Fruit fly (Drosophila melanogaster) whole organism, larva: ENCODE results near the gene CG10514.
A peak's percentile ranks its signal among the peaks of the same experiment; 100 is the strongest.

ENCODE experiments used
- noc ChIP-seq: fragments of 200-800 bp; sonication (Bioruptor generic); optimal IDR thresholded peaks from 3 replicates; lab custom pipeline; 2019; ENCODE audit warnings: missing biosample characterization, mild to moderate bottlenecking, missing genetic modification characterization, moderate library complexity

CG10514 gene

dm6 chr3R:25302239-25302638, 22.6 kb upstream of the CG10514 start, which contains the start of gene CG31370:
TSS of gene CG31370 (plus strand) at chr3R:25302464.
- no peak for TF ChIP-seq noc (tag; lab: Kevin White, UChicago)

- TF ChIP-seq noc (tag; lab: Kevin White, UChicago) = no peak
Observed at dm6 chr3R:25300575-25300974, 20.9 kb upstream of the CG10514 start, which contains the start of gene CG13659. TSS of gene CG13659 (plus strand) at chr3R:25300891.

- no peak for TF ChIP-seq noc (tag; lab: Kevin White, UChicago)
Observed at dm6 chr3R:25299507-25299964, 19.9 kb upstream of the CG10514 start, which contains the start of gene CG31288. TSS of gene CG31288 (minus strand) at chr3R:25299557.

DNA sequence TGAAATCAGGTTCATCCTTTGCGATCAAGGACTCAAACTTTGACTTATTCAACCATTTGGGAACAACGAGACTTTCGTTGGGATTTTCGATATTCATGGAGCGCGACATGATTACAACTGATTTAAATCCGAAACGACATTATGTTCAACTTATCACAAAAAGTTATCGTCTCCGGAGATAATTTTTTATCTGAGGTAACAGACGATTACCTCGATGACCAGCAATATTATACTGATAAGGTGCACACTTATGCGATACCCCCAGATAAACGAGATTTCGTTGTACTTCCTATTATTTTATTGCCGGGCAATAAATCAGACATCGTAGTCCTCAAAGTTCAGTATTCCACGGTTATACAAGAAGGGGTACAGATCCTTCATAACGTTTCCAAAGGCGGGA, 18.0 kb upstream of the CG10514 start, which contains the start of gene CG31097:
Gene CG31097, minus strand, starts transcription at position 101 of the 400 bp plus-strand sequence.
- TF ChIP-seq noc (tag; lab: Kevin White, UChicago) = no peak

DNA sequence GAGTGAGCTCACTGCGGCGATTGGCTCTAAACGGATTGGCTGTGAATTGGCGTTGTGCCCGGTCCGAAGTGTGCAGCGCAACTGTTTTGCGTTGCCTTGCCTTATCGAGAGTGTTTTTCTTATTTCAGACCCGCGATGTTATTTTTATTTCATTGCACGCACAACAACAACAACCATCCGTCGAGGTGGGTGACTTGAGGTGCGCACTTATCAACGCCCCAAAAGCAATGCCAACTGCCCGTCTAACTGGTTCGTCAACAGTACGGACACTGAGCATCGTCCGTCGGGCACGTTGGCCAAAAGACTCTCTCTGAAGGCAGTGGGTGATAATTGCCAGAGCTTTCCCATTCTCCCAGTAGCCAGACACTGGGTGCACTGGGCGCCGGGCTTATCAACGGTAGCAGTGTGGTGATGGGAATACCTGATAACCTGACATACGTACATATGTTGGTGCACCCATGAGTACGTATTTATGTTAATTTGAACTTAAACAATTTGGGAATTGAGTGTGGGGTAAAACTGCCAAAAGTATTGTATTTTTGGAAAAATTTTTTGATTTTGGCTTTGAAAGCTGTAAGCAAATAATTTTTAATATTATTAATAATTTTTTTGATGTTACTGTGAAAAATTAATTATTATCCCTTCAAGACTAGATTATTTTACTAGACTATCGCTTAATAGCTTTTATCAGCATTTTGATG, 15.8 kb upstream of the CG10514 start, which contains the start of gene CG31102:
Gene CG31102, minus strand, starts transcription at position 275 of the 701 bp plus-strand sequence.
- TF ChIP-seq noc (tag; lab: Kevin White, UChicago) = peak; percentile 65

- peak; percentile 59 for TF ChIP-seq noc (tag; lab: Kevin White, UChicago)
Observed at dm6 chr3R:25292864-25293284, 13.2 kb upstream of the CG10514 start, which contains the start of gene CG31098. TSS of gene CG31098 (minus strand) at chr3R:25292977.

DNA sequence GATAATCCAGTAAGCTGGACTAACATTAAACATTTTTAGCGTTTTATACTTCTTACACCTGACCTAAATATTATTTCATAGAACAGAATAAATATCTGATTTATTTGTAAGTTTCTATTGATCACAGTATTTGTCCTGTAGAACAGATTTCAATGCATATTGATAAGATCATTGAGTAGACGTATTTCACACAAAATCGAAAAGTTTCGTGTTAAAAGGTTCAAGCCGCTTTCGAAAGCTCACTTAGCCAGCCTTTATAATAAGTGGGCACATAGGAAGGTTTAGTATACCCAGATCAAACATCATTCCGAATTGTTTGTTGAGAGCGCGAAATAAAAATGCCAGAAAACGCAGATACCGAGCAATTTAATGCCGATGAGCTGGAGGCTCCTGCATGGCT, 9.9 kb upstream of the CG10514 start, which contains the start of gene CG11893:
Gene CG11893, plus strand, starts transcription at position 301 of the 400 bp plus-strand sequence.
- TF ChIP-seq noc (tag; lab: Kevin White, UChicago) = no peak

DNA sequence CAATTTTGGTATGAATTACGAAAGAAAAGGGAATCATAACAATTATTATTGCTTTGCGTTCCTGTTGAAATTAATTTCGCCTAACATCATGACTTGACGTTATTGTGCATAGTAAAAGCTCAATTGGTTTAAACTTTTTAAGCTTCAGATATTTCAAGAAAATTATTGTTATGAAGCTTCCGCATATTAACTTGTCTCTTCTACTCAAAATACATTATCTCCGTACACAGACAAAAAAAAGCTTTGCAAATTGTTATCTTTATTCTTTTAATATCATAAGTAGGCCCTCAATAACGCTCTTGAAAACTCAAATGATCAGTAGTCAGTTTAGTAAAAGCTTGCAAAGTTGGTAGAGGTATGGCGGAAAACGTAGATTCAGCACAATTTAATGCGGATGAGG, 7.5 kb upstream of the CG10514 start, which contains the start of gene CG13658:
Gene CG13658, plus strand, starts transcription at position 347 of the 400 bp plus-strand sequence.
- TF ChIP-seq noc (tag; lab: Kevin White, UChicago) = no peak

DNA sequence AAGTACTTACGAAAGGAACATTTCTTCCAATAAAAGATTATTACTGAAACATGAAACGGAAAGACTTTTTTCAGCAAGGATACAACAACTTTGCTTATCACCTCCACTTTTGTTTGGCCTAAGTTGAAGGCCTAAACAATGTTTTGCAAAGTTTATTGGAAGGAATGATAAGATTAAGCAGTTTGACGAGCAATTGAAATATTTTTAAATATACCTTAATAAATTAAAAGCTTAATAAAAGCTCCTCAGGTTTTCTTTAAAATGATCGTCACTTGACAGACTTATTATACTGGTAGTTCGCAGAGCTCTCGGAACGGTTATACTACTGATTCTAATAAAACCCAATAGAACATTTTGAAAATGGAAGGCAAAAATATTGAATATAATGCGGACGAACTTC, 5.5 kb upstream of the CG10514 start, which contains the start of gene CG31104:
Gene CG31104, plus strand, starts transcription at position 301 of the 400 bp plus-strand sequence.
- TF ChIP-seq noc (tag; lab: Kevin White, UChicago) = no peak

DNA sequence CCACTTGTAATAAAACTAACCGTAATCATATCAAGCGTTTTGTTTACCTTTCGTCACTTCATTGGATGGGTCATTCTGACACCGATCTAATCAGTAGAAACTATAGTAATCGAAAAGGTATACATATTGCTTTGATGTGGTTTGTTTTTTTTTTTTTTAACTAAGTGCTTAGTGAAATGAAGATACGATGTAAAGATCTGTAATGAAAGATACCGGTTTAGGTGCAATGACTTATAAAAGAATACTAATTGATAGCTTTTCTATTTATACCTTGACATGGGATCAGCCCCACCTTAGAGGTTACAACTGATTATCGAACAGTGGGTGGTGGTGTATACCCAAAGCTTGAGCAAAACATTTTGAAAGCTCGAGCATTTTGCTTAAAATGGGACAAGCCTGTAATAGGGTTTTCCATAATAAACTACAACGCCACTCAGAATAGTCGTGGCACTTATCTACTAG, 3.6 kb upstream of the CG10514 start, which contains the start of gene CG31300:
Gene CG31300, plus strand, starts transcription at position 412 of the 462 bp plus-strand sequence.
- no peak for TF ChIP-seq noc (tag; lab: Kevin White, UChicago)

dm6 chr3R:25281165-25281564, 1.5 kb upstream of the CG10514 start, which contains the start of gene CG11892:
TSS of gene CG11892 (plus strand) at chr3R:25281548.
- peak; percentile 84 for TF ChIP-seq noc (tag; lab: Kevin White, UChicago)

DNA sequence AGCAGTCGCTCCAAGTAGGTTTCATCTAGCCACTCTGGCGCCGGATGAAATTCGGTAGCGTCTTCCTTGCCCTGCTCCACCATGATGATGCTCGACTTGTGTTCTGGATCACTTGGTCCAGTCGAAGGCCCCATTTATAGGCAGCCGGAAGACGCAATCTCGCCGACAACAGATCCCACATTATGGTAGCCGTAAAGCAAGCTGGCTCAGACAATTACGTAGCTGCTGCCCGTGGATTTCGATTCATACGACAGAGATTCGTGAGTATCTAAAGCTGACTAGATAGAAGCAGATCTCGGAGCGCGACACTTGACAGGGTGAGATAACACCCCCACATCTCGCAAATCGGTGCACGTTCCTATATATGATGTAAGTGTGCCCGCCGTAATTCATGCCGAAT, 2.5 kb downstream of the CG10514 start, which contains the start of gene CG10513:
Gene CG10513, minus strand, starts transcription at position 101 of the 400 bp plus-strand sequence.
- TF ChIP-seq noc (tag; lab: Kevin White, UChicago) = no peak

- peak; percentile 48 for TF ChIP-seq noc (tag; lab: Kevin White, UChicago)
Observed at dm6 chr3R:25275276-25275675, 4.4 kb downstream of the CG10514 start.

dm6 chr3R:25273537-25273936, 6.1 kb downstream of the CG10514 start, which contains the start of gene CG11878:
TSS of gene CG11878 (plus strand) at chr3R:25273837.
- no peak for TF ChIP-seq noc (tag; lab: Kevin White, UChicago)

DNA sequence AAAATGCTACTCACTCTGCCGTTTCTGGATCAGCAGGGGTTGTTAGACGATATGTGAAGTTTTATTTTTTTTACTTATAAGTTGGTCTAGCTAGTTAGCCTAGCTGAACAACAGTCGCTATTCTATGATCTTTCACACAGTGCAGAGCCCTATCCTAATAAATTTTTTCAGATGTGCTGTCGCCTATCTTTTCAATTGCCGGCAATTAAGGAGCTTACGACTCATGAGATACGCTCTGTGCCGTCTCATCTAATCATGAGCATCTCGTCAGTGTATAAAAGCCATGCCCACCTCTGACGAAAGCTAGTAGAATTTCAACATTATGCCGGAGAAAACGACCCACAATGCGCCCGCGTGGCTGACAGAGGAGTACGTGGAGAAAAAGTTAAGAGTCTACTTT, 9.7 kb downstream of the CG10514 start, which contains the start of the genes CG11889 and CG11891:
Gene CG11889, plus strand, starts transcription at position 301 of the 400 bp plus-strand sequence.
Gene CG11891, plus strand, starts transcription at position 301 of the 400 bp plus-strand sequence.
- peak; percentile 9 for TF ChIP-seq noc (tag; lab: Kevin White, UChicago)

dm6 chr3R:25266751-25267150, 12.9 kb downstream of the CG10514 start:
- TF ChIP-seq noc (tag; lab: Kevin White, UChicago) = no peak
